Worm (Caenorhabditis elegans): ENCODE measurements around the gene rpl-43.

The rpl-43 gene

ce11 chrII:14142098-14142554, 13.0 kb upstream of the rpl-43 start, which contains the start of gene cacn-1 (continued):
- peak; percentile 85; the same call in 1 of the 2 replicates for TF ChIP-seq nfyb-1 (GFP tag; IDR thresholded peaks at IDR 0.05)
- peak; percentile 20 for TF ChIP-seq athp-1 (tag; optimal IDR thresholded peaks at IDR 0.05)
- peak; percentile 19; the same call in 1 of the 2 replicates for TF ChIP-seq egl-44 (GFP tag; IDR thresholded peaks at IDR 0.05)
- 0 out of 2 replicates have a peak, but pooled peaks have one; percentile 14 for TF ChIP-seq lir-1 (GFP tag; conservative IDR thresholded peaks at IDR 0.05)
- TF ChIP-seq pbrm-1 (GFP tag; IDR thresholded peaks at IDR 0.05) = peak; percentile 56; the same call in 1 of the 2 replicates
- peak; percentile 69 for TF ChIP-seq ekl-4 (GFP tag; IDR thresholded peaks at IDR 0.05)
- peak; percentile 55 for TF ChIP-seq egrh-3 (GFP tag; IDR thresholded peaks at IDR 0.05)
- TF ChIP-seq lin-35 (GFP tag; optimal IDR thresholded peaks at IDR 0.05) = peak in 1 of 3 experiments; percentile 24
- peak; percentile 47; the same call in 1 of the 2 replicates for TF ChIP-seq D2030.7 (GFP tag; IDR thresholded peaks at IDR 0.05)
- TF ChIP-seq dox-1 (GFP tag; IDR thresholded peaks at IDR 0.05) = peak; percentile 79
- peak; percentile 8 for TF ChIP-seq nhr-80 (tag; optimal IDR thresholded peaks at IDR 0.05)
- TF ChIP-seq hmg-1.2 (GFP tag; IDR thresholded peaks at IDR 0.05) = peak; percentile 62
- TF ChIP-seq mcd-1 (GFP tag; IDR thresholded peaks at IDR 0.05) = peak; percentile 90
- peak; percentile 93 for TF ChIP-seq ceh-100 (GFP tag; IDR thresholded peaks at IDR 0.05)
- TF ChIP-seq ztf-28 (GFP tag; IDR thresholded peaks at IDR 0.05) = peak; percentile 67; the same call in 1 of the 2 replicates
- 0 out of 2 replicates have a peak, but pooled peaks have one; percentile 24 for TF ChIP-seq B0019.2 (GFP tag; conservative IDR thresholded peaks at IDR 0.05)
- peak; percentile 34; the same call in 1 of the 2 replicates for TF ChIP-seq madf-6 (GFP tag; IDR thresholded peaks at IDR 0.05)
- peak; percentile 37 for TF ChIP-seq attf-5 (GFP tag; optimal IDR thresholded peaks at IDR 0.05)
- peak; percentile 79; the same call in 1 of the 2 replicates for TF ChIP-seq madf-3 (GFP tag; IDR thresholded peaks at IDR 0.05)

- TF ChIP-seq somi-1 (GFP tag; optimal IDR thresholded peaks at IDR 0.05) (peak; percentile 3), Y95B8A.8 (GFP tag; IDR thresholded peaks at IDR 0.05) (no peak), athp-1 (tag; optimal IDR thresholded peaks at IDR 0.05) (no peak), dox-1 (GFP tag; IDR thresholded peaks at IDR 0.05) (peak; percentile 79), hsf-1 (GFP tag; IDR thresholded peaks at IDR 0.05) (no peak), B0019.2 (GFP tag; conservative IDR thresholded peaks at IDR 0.05) (no peak), ceh-91 (GFP tag; IDR thresholded peaks at IDR 0.05) (no peak), F49E8.2 (tag; optimal IDR thresholded peaks at IDR 0.05; ENCODE audit: insufficient read depth) (no peak), ztf-3 (GFP tag; optimal IDR thresholded peaks at IDR 0.05) (no peak), rcor-1 (GFP tag; IDR thresholded peaks at IDR 0.05) (no peak; the same call in 1 of the 2 replicates), nfya-2 (GFP tag; IDR thresholded peaks at IDR 0.05) (no peak), dpff-1 (tag; optimal IDR thresholded peaks at IDR 0.05) (no peak), zfh-2 (GFP tag; conservative IDR thresholded peaks at IDR 0.05) (no peak), nhr-90 (tag; optimal IDR thresholded peaks at IDR 0.05) (no peak), ama-1 (optimal IDR thresholded peaks at IDR 0.05) (no peak), ama-1 (GFP tag; optimal IDR thresholded peaks at IDR 0.05) (no peak), F39B2.1 (GFP tag; IDR thresholded peaks at IDR 0.05) (no peak), ceh-40 (GFP tag; IDR thresholded peaks at IDR 0.05) (no peak), lin-35 (GFP tag; optimal IDR thresholded peaks at IDR 0.05) (peak in 1 of 3 experiments; percentile 65), madf-10 (tag; optimal IDR thresholded peaks at IDR 0.05) (peak; percentile 67), akir-1 (GFP tag; optimal IDR thresholded peaks at IDR 0.05) (peak; percentile 34), K11D2.4 (GFP tag; IDR thresholded peaks at IDR 0.05) (0 out of 2 replicates have a peak, but pooled peaks have one; percentile 23), ztf-26 (tag; optimal IDR thresholded peaks at IDR 0.05) (no peak), nhr-27 (tag; optimal IDR thresholded peaks at IDR 0.05) (no peak), F37B4.10 (GFP tag; IDR thresholded peaks at IDR 0.05) (no peak), hlh-12 (tag; optimal IDR thresholded peaks at IDR 0.05) (no peak), attf-5 (GFP tag; optimal IDR thresholded peaks at IDR 0.05) (peak; percentile 56), T07F8.4 (tag; optimal IDR thresholded peaks at IDR 0.05) (no peak), F57C9.4 (tag; optimal IDR thresholded peaks at IDR 0.05) (no peak), atf-7 (tag; optimal IDR thresholded peaks at IDR 0.05) (no peak), madf-3 (GFP tag; IDR thresholded peaks at IDR 0.05) (no peak), mcd-1 (GFP tag; IDR thresholded peaks at IDR 0.05) (peak; percentile 69), lag-1 (GFP tag; IDR thresholded peaks at IDR 0.05) (no peak), ZK185.1 (tag; optimal IDR thresholded peaks at IDR 0.05; ENCODE audit: poor library complexity, severe bottlenecking) (no peak), F33H1.4 (GFP tag; IDR thresholded peaks at IDR 0.05) (no peak), hmg-1.2 (GFP tag; IDR thresholded peaks at IDR 0.05) (no peak; the same call in 1 of the 2 replicates)
Observed at ce11 chrII:14143838-14144268, 11.2 kb upstream of the rpl-43 start, which contains the start of gene W03H9.2. TSS of gene W03H9.2 (minus strand) at chrII:14143869.
